Fruit fly (Drosophila melanogaster) whole organism, embryonic: Measurements from ENCODE around the gene Gr98b.

Experiments
- CG10979 ChIP-seq: fragments of 200-800 bp; sonication (Bioruptor generic); optimal IDR thresholded peaks from 2 replicates; lab custom pipeline; 2018; ENCODE audit warnings: missing biosample characterization, mild to moderate bottlenecking, missing genetic modification characterization, moderate library complexity
- CG11560 ChIP-seq: fragments of 200-800 bp; sonication (Bioruptor generic); IDR thresholded peaks from 3 replicates; pipeline ENCODE4 v1.3.6; 2022; ENCODE audit warnings: missing biosample characterization, missing genetic modification characterization
- CG12155 ChIP-seq: fragments of 200-800 bp; sonication (Bioruptor generic); optimal IDR thresholded peaks from 3 replicates; lab custom pipeline; 2016; ENCODE audit warnings: missing biosample characterization, missing genetic modification characterization
- CG12219 ChIP-seq: fragments of 200-800 bp; sonication (Bioruptor generic); optimal IDR thresholded peaks from 3 replicates; lab custom pipeline; 2018; ENCODE audit warnings: missing biosample characterization, mild to moderate bottlenecking, missing genetic modification characterization
- CG14710 ChIP-seq: fragments of 200-800 bp; sonication (Bioruptor generic); optimal IDR thresholded peaks from 3 replicates; lab custom pipeline; 2019; ENCODE audit warnings: missing biosample characterization, mild to moderate bottlenecking, missing genetic modification characterization, moderate library complexity
- CG1529 ChIP-seq: fragments of 200-800 bp; sonication (Bioruptor generic); optimal IDR thresholded peaks from 3 replicates; lab custom pipeline; 2018; ENCODE audit warnings: missing biosample characterization, missing genetic modification characterization
- CG15514 ChIP-seq: fragments of 200-800 bp; sonication (Bioruptor generic); optimal IDR thresholded peaks from 3 replicates; lab custom pipeline; 2017; ENCODE audit warnings: missing biosample characterization, missing genetic modification characterization, mild to moderate bottlenecking, moderate library complexity, missing genetic modification reagents
- CG17361 ChIP-seq: fragments of 200-800 bp; sonication (Bioruptor generic); IDR thresholded peaks from 3 replicates; pipeline ENCODE4 v1.3.6; 2022; ENCODE audit warnings: missing biosample characterization, missing genetic modification characterization
- CG2129 ChIP-seq: fragments of 200-800 bp; sonication (Bioruptor generic); IDR thresholded peaks from 2 replicates; pipeline ENCODE4 v1.3.6; 2022; ENCODE audit warnings: missing biosample characterization, missing genetic modification characterization; ENCODE audit not compliant: partially characterized antibody
- CG2202 ChIP-seq: fragments of 200-800 bp; sonication (Bioruptor generic); optimal IDR thresholded peaks from 2 replicates; lab custom pipeline; 2018; ENCODE audit warnings: missing biosample characterization, mild to moderate bottlenecking, missing genetic modification characterization
- CG4707 ChIP-seq: fragments of 200-800 bp; sonication (Bioruptor generic); optimal IDR thresholded peaks from 2 replicates; lab custom pipeline; 2018; ENCODE audit warnings: missing biosample characterization, mild to moderate bottlenecking, missing genetic modification characterization, moderate library complexity
- CG5953 ChIP-seq: fragments of 200-800 bp; sonication (Bioruptor generic); IDR thresholded peaks from 2 replicates; pipeline ENCODE4 v1.3.6; 2022; ENCODE audit warnings: missing biosample characterization, missing genetic modification characterization
- CHES-1-like ChIP-seq: fragments of 200-800 bp; sonication (Bioruptor generic); optimal IDR thresholded peaks from 2 replicates; lab custom pipeline; 2016; ENCODE audit warnings: missing biosample characterization, missing genetic modification characterization
- CoRest ChIP-seq: fragments of 200-800 bp; sonication (Bioruptor generic); optimal IDR thresholded peaks from 3 replicates; lab custom pipeline; 2018; ENCODE audit warnings: missing biosample characterization, mild to moderate bottlenecking, missing genetic modification characterization, moderate library complexity
- D ChIP-seq, 2 experiments: fragments of 200-800 bp in 1 of 2; fragments of >200 bp in 1 of 2; sonication (Bioruptor generic) in 1 of 2; optimal IDR thresholded peaks; 2 replicates in 1 of 2; 3 replicates in 1 of 2; lab custom pipeline; 2017; ENCODE audit warnings: mild to moderate bottlenecking in 1 of 2, missing biosample characterization in 1 of 2, missing genetic modification characterization in 1 of 2, missing genetic modification reagents in 1 of 2
- ERR ChIP-seq: fragments of 200-800 bp; sonication (Bioruptor generic); optimal IDR thresholded peaks from 2 replicates; lab custom pipeline; 2016; ENCODE audit warnings: missing biosample characterization, missing genetic modification characterization
- HLH3B ChIP-seq: fragments of 200-800 bp; sonication (Bioruptor generic); IDR thresholded peaks from 2 replicates; pipeline ENCODE4 v1.3.6; 2022; ENCODE audit warnings: missing biosample characterization, missing genetic modification characterization
- HLHmδ ChIP-seq: fragments of 200-800 bp; sonication (Bioruptor generic); optimal IDR thresholded peaks from 2 replicates; lab custom pipeline; 2018; ENCODE audit warnings: missing biosample characterization, mild to moderate bottlenecking, missing genetic modification characterization, moderate library complexity
- Hey ChIP-seq: fragments of 200-800 bp; sonication (Bioruptor generic); optimal IDR thresholded peaks from 3 replicates; lab custom pipeline; 2018; ENCODE audit warnings: missing biosample characterization, mild to moderate bottlenecking, missing genetic modification characterization
- Mes4 ChIP-seq: fragments of 200-800 bp; sonication (Bioruptor generic); optimal IDR thresholded peaks from 2 replicates; lab custom pipeline; 2016; ENCODE audit warnings: missing biosample characterization, missing genetic modification characterization
- NfI ChIP-seq: fragments of 200-800 bp; sonication (Bioruptor generic); optimal IDR thresholded peaks from 3 replicates; lab custom pipeline; 2018; ENCODE audit warnings: missing biosample characterization, mild to moderate bottlenecking, missing genetic modification characterization, moderate library complexity
- Oaz ChIP-seq: fragments of 200-800 bp; sonication (Bioruptor generic); IDR thresholded peaks from 2 replicates; pipeline ENCODE4 v1.3.6; 2022; ENCODE audit warnings: missing biosample characterization, missing genetic modification characterization
- Poxn ChIP-seq: fragments of 200-800 bp; sonication (Bioruptor generic); IDR thresholded peaks from 2 replicates; pipeline ENCODE4 v1.3.6; 2022; ENCODE audit warnings: missing biosample characterization, missing genetic modification characterization
- Vsx1 ChIP-seq: fragments of 200-800 bp; sonication (Bioruptor generic); optimal IDR thresholded peaks from 2 replicates; lab custom pipeline; 2017; ENCODE audit warnings: missing biosample characterization, mild to moderate bottlenecking, missing genetic modification characterization, missing genetic modification reagents
- ato ChIP-seq: fragments of 200-800 bp; sonication (Bioruptor generic); IDR thresholded peaks from 2 replicates; pipeline ENCODE4 v1.3.6; 2022; ENCODE audit warnings: missing biosample characterization, missing genetic modification characterization; ENCODE audit not compliant: partially characterized antibody
- bcd ChIP-seq: fragments of 200-800 bp; sonication (Bioruptor generic); optimal IDR thresholded peaks from 2 replicates; lab custom pipeline; 2017; ENCODE audit warnings: missing biosample characterization, mild to moderate bottlenecking, missing genetic modification characterization
- bsh ChIP-seq, 2 experiments: fragments of 200-800 bp; sonication (Bioruptor generic); optimal IDR thresholded peaks; 2 replicates each; lab custom pipeline; 2017 to 2018; ENCODE audit warnings: mild to moderate bottlenecking in 2 of 2, missing biosample characterization in 2 of 2, missing genetic modification characterization in 2 of 2, moderate library complexity in 1 of 2
- chif ChIP-seq, 2 experiments: fragments of 200-800 bp; sonication (Bioruptor generic); optimal IDR thresholded peaks; 3 replicates each; lab custom pipeline; 2016; ENCODE audit warnings: missing biosample characterization in 2 of 2, missing genetic modification characterization in 2 of 2
- dmrt11E ChIP-seq: fragments of 200-800 bp; sonication (Bioruptor generic); optimal IDR thresholded peaks from 3 replicates; lab custom pipeline; 2018; ENCODE audit warnings: missing biosample characterization, mild to moderate bottlenecking, missing genetic modification characterization, moderate library complexity
- en ChIP-seq: fragments of 200-800 bp; sonication (Bioruptor generic); optimal IDR thresholded peaks from 2 replicates; lab custom pipeline; 2016; ENCODE audit warnings: missing biosample characterization, missing genetic modification characterization
- eve ChIP-seq, 2 experiments: fragments of >200 bp; optimal IDR thresholded peaks; 2 replicates each; lab custom pipeline; 2017; ENCODE audit warnings: missing biosample characterization in 2 of 2, missing genetic modification characterization in 2 of 2
- eyg ChIP-seq: fragments of 200-800 bp; sonication (Bioruptor generic); optimal IDR thresholded peaks from 3 replicates; lab custom pipeline; 2016; ENCODE audit warnings: missing biosample characterization, missing genetic modification characterization
- gro ChIP-seq: fragments of 200-800 bp; sonication (Bioruptor generic); optimal IDR thresholded peaks from 2 replicates; lab custom pipeline; 2016; ENCODE audit warnings: missing biosample characterization, missing genetic modification characterization
- jumu ChIP-seq: fragments of 200-800 bp; sonication (Bioruptor generic); optimal IDR thresholded peaks from 3 replicates; lab custom pipeline; 2016; ENCODE audit warnings: missing biosample characterization, missing genetic modification characterization
- kay ChIP-seq: fragments of 200-800 bp; sonication (Bioruptor generic); optimal IDR thresholded peaks from 2 replicates; lab custom pipeline; 2016; ENCODE audit warnings: missing biosample characterization, missing genetic modification characterization
- nmo ChIP-seq: fragments of 200-800 bp; sonication (Bioruptor generic); optimal IDR thresholded peaks from 2 replicates; lab custom pipeline; 2018; ENCODE audit warnings: missing biosample characterization, mild to moderate bottlenecking, missing genetic modification characterization, moderate library complexity
- onecut ChIP-seq: fragments of 200-800 bp; sonication (Bioruptor generic); IDR thresholded peaks from 2 replicates; pipeline ENCODE4 v1.3.6; 2022; ENCODE audit warnings: missing biosample characterization, missing genetic modification characterization
- org-1 ChIP-seq: fragments of 200-800 bp; sonication (Bioruptor generic); optimal IDR thresholded peaks from 2 replicates; lab custom pipeline; 2017; ENCODE audit warnings: missing biosample characterization, missing genetic modification characterization
- pfk ChIP-seq: fragments of 200-800 bp; sonication (Bioruptor generic); optimal IDR thresholded peaks from 2 replicates; lab custom pipeline; 2018; ENCODE audit warnings: missing biosample characterization, mild to moderate bottlenecking, missing genetic modification characterization, moderate library complexity
- pnt ChIP-seq: fragments of 200-800 bp; sonication (Bioruptor generic); optimal IDR thresholded peaks from 3 replicates; lab custom pipeline; 2016; ENCODE audit warnings: missing biosample characterization, missing genetic modification characterization
- pzg ChIP-seq: fragments of 200-800 bp; sonication (Bioruptor generic); optimal IDR thresholded peaks from 3 replicates; lab custom pipeline; 2018; ENCODE audit warnings: missing biosample characterization, mild to moderate bottlenecking, missing genetic modification characterization, moderate library complexity
- scrt ChIP-seq: fragments of 200-800 bp; sonication (Bioruptor generic); optimal IDR thresholded peaks from 2 replicates; lab custom pipeline; 2018; ENCODE audit warnings: missing biosample characterization, mild to moderate bottlenecking, missing genetic modification characterization, moderate library complexity
- sima ChIP-seq: fragments of 200-800 bp; sonication (Bioruptor generic); optimal IDR thresholded peaks from 2 replicates; lab custom pipeline; 2016; ENCODE audit warnings: missing biosample characterization, missing genetic modification characterization
- sisA ChIP-seq: fragments of 200-800 bp; sonication (Bioruptor generic); IDR thresholded peaks from 2 replicates; pipeline ENCODE4 v1.3.6; 2022; ENCODE audit warnings: missing biosample characterization, missing genetic modification characterization
- so ChIP-seq: fragments of 200-800 bp; sonication (Bioruptor generic); IDR thresholded peaks from 3 replicates; pipeline ENCODE4 v1.3.6; 2022; ENCODE audit warnings: missing biosample characterization, missing genetic modification characterization
- ssp ChIP-seq: fragments of 200-800 bp; sonication (Bioruptor generic); IDR thresholded peaks from 2 replicates; pipeline ENCODE4 v1.3.6; 2022; ENCODE audit warnings: missing biosample characterization, missing genetic modification characterization
- stc ChIP-seq: fragments of 200-800 bp; sonication (Bioruptor generic); IDR thresholded peaks from 2 replicates; pipeline ENCODE4 v1.3.6; 2022; ENCODE audit warnings: missing biosample characterization, missing genetic modification characterization
- tna ChIP-seq: fragments of 200-800 bp; sonication (Bioruptor generic); IDR thresholded peaks from 2 replicates; pipeline ENCODE4 v1.3.6; 2022; ENCODE audit warnings: missing biosample characterization, missing genetic modification characterization; ENCODE audit not compliant: partially characterized antibody
- zfh2 ChIP-seq: fragments of 200-800 bp; sonication (Bioruptor generic); optimal IDR thresholded peaks from 2 replicates; lab custom pipeline; 2016; ENCODE audit warnings: missing biosample characterization, missing genetic modification characterization

Gene Gr98b

dm6 chr3R:27581263-27581868, 39.1 kb downstream of the Gr98b start (continued):
- TF ChIP-seq HLH3B (GFP tag; lab: Robert Waterston, UW) (no peak), HLHmδ (GFP tag; lab: Kevin White, UChicago) (peak; percentile 9), so (GFP tag; lab: Robert Waterston, UW) (no peak), sima (no peak), CG12155 (peak; percentile 67), zfh2 (GFP tag; lab: Kevin White, UChicago) (peak; percentile 58), Vsx1 (GFP tag; lab: Kevin White, UChicago) (peak; percentile 37), CG12219 (GFP tag; lab: Kevin White, UChicago) (peak; percentile 77), sisA (no peak), Hey (tag; lab: Kevin White, UChicago) (peak; percentile 3), gro (GFP tag; lab: Kevin White, UChicago) (peak; percentile 30), dmrt11E (tag; lab: Kevin White, UChicago) (peak; percentile 14), bcd (peak; percentile 5), CG15514 (GFP tag; lab: Kevin White, UChicago) (peak; percentile 77), CoRest (peak; percentile 33), CG2129 (GFP tag; lab: Robert Waterston, UW) (no peak), pfk (peak; percentile 30), ato (GFP tag; lab: Robert Waterston, UW) (no peak), CG1529 (GFP tag; lab: Kevin White, UChicago) (peak; percentile 35), Oaz (GFP tag; lab: Robert Waterston, UW) (no peak), NfI (GFP tag; lab: Kevin White, UChicago) (peak; percentile 63), chif (GFP tag; optimal IDR thresholded peaks at IDR 0.05; lab: Kevin White, UChicago) (peak in 1 of 2 experiments; percentile 14), ssp (no peak), CG17361 (GFP tag; lab: Robert Waterston, UW) (no peak), Poxn (GFP tag; lab: Robert Waterston, UW) (no peak), pzg (GFP tag; lab: Kevin White, UChicago) (peak; percentile 96), ERR (GFP tag; lab: Kevin White, UChicago) (peak; percentile 9), D (optimal IDR thresholded peaks at IDR 0.05; lab: Kevin White, UChicago) (peak; percentile 84), D (GFP tag; optimal IDR thresholded peaks at IDR 0.05; lab: Kevin White, UChicago) (peak; percentile 33), Mes4 (GFP tag; lab: Kevin White, UChicago) (peak; percentile 34), tna (GFP tag; lab: Robert Waterston, UW) (no peak), eve (GFP tag; optimal IDR thresholded peaks at IDR 0.05; lab: Kevin White, UChicago) (no peak), onecut (GFP tag; lab: Robert Waterston, UW) (peak; percentile 37), org-1 (GFP tag; lab: Kevin White, UChicago) (peak; percentile 50), CG5953 (no peak), CG2202 (tag; lab: Kevin White, UChicago) (peak; percentile 17), scrt (GFP tag; lab: Kevin White, UChicago) (peak; percentile 50), pnt (peak; percentile 31), nmo (GFP tag; lab: Kevin White, UChicago) (peak; percentile 30), en (GFP tag; lab: Kevin White, UChicago) (no peak), eyg (GFP tag; lab: Kevin White, UChicago) (no peak), jumu (GFP tag; lab: Kevin White, UChicago) (peak; percentile 52), CG10979 (tag; lab: Kevin White, UChicago) (peak; percentile 51), CG14710 (tag; lab: Kevin White, UChicago) (peak; percentile 32), CHES-1-like (GFP tag; lab: Kevin White, UChicago) (peak; percentile 84), kay (peak; percentile 52), CG4707 (GFP tag; lab: Kevin White, UChicago) (peak; percentile 67), bsh (GFP tag; optimal IDR thresholded peaks at IDR 0.05; lab: Kevin White, UChicago) (peak; percentile 72 to 78), CG11560 (tag; lab: Robert Waterston, UW) (no peak), stc (no peak)
